Worm (Caenorhabditis elegans): ENCODE measurements around the gene C55A6.3.

- no peak for TF ChIP-seq fos-1 (tag; optimal IDR thresholded peaks at IDR 0.05)
- TF ChIP-seq unc-130 (GFP tag; optimal IDR thresholded peaks at IDR 0.05) = no peak
- TF ChIP-seq nhr-25 (tag; optimal IDR thresholded peaks at IDR 0.05; ENCODE audit: borderline replicate concordance, insufficient read depth) = no peak
- TF ChIP-seq dve-1 (tag; optimal IDR thresholded peaks at IDR 0.05; ENCODE audit: insufficient read depth) = no peak
- no peak for TF ChIP-seq dmd-9 (GFP tag; IDR thresholded peaks at IDR 0.05)
- no peak for TF ChIP-seq mep-1 (tag; optimal IDR thresholded peaks at IDR 0.05)
- TF ChIP-seq ctbp-1 (GFP tag; IDR thresholded peaks at IDR 0.05) = no peak
- TF ChIP-seq snpc-4 (tag; optimal IDR thresholded peaks at IDR 0.05) = no peak
- no peak for TF ChIP-seq aha-1 (tag)
- TF ChIP-seq arid-1 (GFP tag; conservative IDR thresholded peaks at IDR 0.05) = no peak
- no peak for TF ChIP-seq nhr-11 (tag; optimal IDR thresholded peaks at IDR 0.05)
- TF ChIP-seq lin-39 (tag; optimal IDR thresholded peaks at IDR 0.05) = no peak
- no peak for TF ChIP-seq madf-9 (GFP tag; conservative IDR thresholded peaks at IDR 0.05)
Observed at ce11 chrV:11485558-11485957, 27.8 kb downstream of the C55A6.3 start, which contains the start of gene srh-1.
